Fruit fly (Drosophila melanogaster) whole organism: ENCODE results near the gene CG1791.

ENCODE experiments used
- Dll ChIP-seq: fragments of >200 bp; optimal IDR thresholded peaks from 2 replicates; lab custom pipeline; 2017
- pan ChIP-seq: fragments of >200 bp; optimal IDR thresholded peaks from 2 replicates; lab custom pipeline; 2017
- usp ChIP-seq: fragments of >200 bp; optimal IDR thresholded peaks from 2 replicates; lab custom pipeline; 2017; ENCODE audit warnings: missing biosample characterization, missing genetic modification characterization, mixed read lengths

dm6 chrX:9987361-9988087, 22.8 kb upstream of the CG1791 start:
- no peak for TF ChIP-seq usp (GFP tag; lab: Kevin White, UChicago)
- no peak for TF ChIP-seq pan (lab: Kevin White, UChicago)
- no peak for TF ChIP-seq Dll (lab: Kevin White, UChicago)
